Worm (Caenorhabditis elegans) whole organism, L4/young adult: Measurements from ENCODE around the gene nhr-159.

Experiments
- W03F9.2 ChIP-seq: fragments of 150-350 bp; optimal IDR thresholded peaks from 2 replicates; lab custom pipeline; 2014; ENCODE audit warnings: missing biosample characterization, missing genetic modification characterization
- dao-5 ChIP-seq: sonication (generic microtip); optimal IDR thresholded peaks from 2 replicates; lab custom pipeline; 2016; ENCODE audit warnings: missing genotype, missing genetic modification characterization, moderate library complexity, missing compliant biosample characterization
- him-1 ChIP-seq: sonication (generic microtip); optimal IDR thresholded peaks from 2 replicates; lab custom pipeline; 2016; ENCODE audit warnings: missing genotype, missing genetic modification reagents, missing genetic modification characterization, missing compliant biosample characterization

ce11 chrV:3870359-3870758 lies 7.8 kb downstream of the nhr-159 start:
- TF ChIP-seq him-1 (tag; lab: Kevin White, UChicago) (no peak), dao-5 (tag; lab: Kevin White, UChicago) (no peak), W03F9.2 (tag; lab: Kevin White, UChicago) (no peak)
